Fruit fly (Drosophila melanogaster) whole organism, embryonic: Measurements from ENCODE around the gene cnir.
A peak's percentile ranks its signal among the peaks of the same experiment; 100 is the strongest.

ENCODE experiments used
- B-H1 ChIP-seq: fragments of 200-800 bp; sonication (Bioruptor generic); IDR thresholded peaks from 3 replicates; pipeline ENCODE4 v1.3.6; 2022; ENCODE audit warnings: missing biosample characterization, missing genetic modification characterization
- Bgb ChIP-seq: fragments of 200-800 bp; sonication (Bioruptor generic); IDR thresholded peaks from 2 replicates; pipeline ENCODE4 v1.3.6; 2022; ENCODE audit warnings: missing biosample characterization, missing genetic modification characterization; ENCODE audit not compliant: partially characterized antibody
- BtbVII ChIP-seq: fragments of 200-800 bp; sonication (Bioruptor generic); optimal IDR thresholded peaks from 3 replicates; lab custom pipeline; 2017; ENCODE audit warnings: missing biosample characterization, mild to moderate bottlenecking, missing genetic modification characterization
- CG11723 ChIP-seq: fragments of 200-800 bp; sonication (Bioruptor generic); optimal IDR thresholded peaks from 2 replicates; lab custom pipeline; 2017; ENCODE audit warnings: missing biosample characterization, mild to moderate bottlenecking, missing genetic modification characterization
- CG1233 ChIP-seq: fragments of 200-800 bp; sonication (Bioruptor generic); optimal IDR thresholded peaks from 4 replicates; lab custom pipeline; 2018; ENCODE audit warnings: missing biosample characterization, mild to moderate bottlenecking, missing genetic modification characterization
- CG14710 ChIP-seq: fragments of 200-800 bp; sonication (Bioruptor generic); optimal IDR thresholded peaks from 3 replicates; lab custom pipeline; 2019; ENCODE audit warnings: missing biosample characterization, mild to moderate bottlenecking, missing genetic modification characterization, moderate library complexity
- CG15601 ChIP-seq: fragments of 200-800 bp; sonication (Bioruptor generic); optimal IDR thresholded peaks from 3 replicates; lab custom pipeline; 2019; ENCODE audit warnings: missing biosample characterization, mild to moderate bottlenecking, missing genetic modification characterization, moderate library complexity
- CG16863 ChIP-seq: fragments of 200-800 bp; sonication (Bioruptor generic); optimal IDR thresholded peaks from 3 replicates; lab custom pipeline; 2016; ENCODE audit warnings: missing biosample characterization, missing genetic modification characterization
- CG17359 ChIP-seq: fragments of 200-800 bp; sonication (Bioruptor generic); optimal IDR thresholded peaks from 3 replicates; lab custom pipeline; 2018; ENCODE audit warnings: missing biosample characterization, mild to moderate bottlenecking, missing genetic modification characterization, moderate library complexity
- CG17829 ChIP-seq: fragments of 200-800 bp; optimal IDR thresholded peaks from 2 replicates; lab custom pipeline; 2019; ENCODE audit warnings: missing biosample characterization, mild to moderate bottlenecking, missing genetic modification characterization, moderate library complexity
- CG18599 ChIP-seq: fragments of 200-800 bp; sonication (Bioruptor generic); optimal IDR thresholded peaks from 3 replicates; lab custom pipeline; 2017; ENCODE audit warnings: missing biosample characterization, missing genetic modification characterization, mild to moderate bottlenecking, moderate library complexity, missing genetic modification reagents
- CG18619 ChIP-seq: fragments of 200-800 bp; sonication (Bioruptor generic); optimal IDR thresholded peaks from 3 replicates; lab custom pipeline; 2017; ENCODE audit warnings: missing biosample characterization, mild to moderate bottlenecking, missing genetic modification characterization
- CG2129 ChIP-seq: fragments of 200-800 bp; sonication (Bioruptor generic); IDR thresholded peaks from 2 replicates; pipeline ENCODE4 v1.3.6; 2022; ENCODE audit warnings: missing biosample characterization, missing genetic modification characterization; ENCODE audit not compliant: partially characterized antibody
- CG2678 ChIP-seq: fragments of 200-800 bp; sonication (Bioruptor generic); optimal IDR thresholded peaks from 3 replicates; lab custom pipeline; 2019; ENCODE audit warnings: missing biosample characterization, mild to moderate bottlenecking, missing genetic modification characterization, moderate library complexity
- CG3726 ChIP-seq: fragments of 200-800 bp; sonication (Bioruptor generic); IDR thresholded peaks from 3 replicates; pipeline ENCODE4, ENCODE4 v1.3.6; 2022; ENCODE audit warnings: missing biosample characterization, missing genetic modification characterization
- CG3838 ChIP-seq: fragments of 200-800 bp; sonication (Bioruptor generic); optimal IDR thresholded peaks from 3 replicates; lab custom pipeline; 2016; ENCODE audit warnings: missing biosample characterization, missing genetic modification characterization
- CG4282 ChIP-seq: fragments of 200-800 bp; sonication (Bioruptor generic); optimal IDR thresholded peaks from 2 replicates; lab custom pipeline; 2016; ENCODE audit warnings: missing biosample characterization, missing genetic modification characterization
- CG4707 ChIP-seq: fragments of 200-800 bp; sonication (Bioruptor generic); optimal IDR thresholded peaks from 2 replicates; lab custom pipeline; 2018; ENCODE audit warnings: missing biosample characterization, mild to moderate bottlenecking, missing genetic modification characterization, moderate library complexity
- CG4730 ChIP-seq: fragments of 200-800 bp; sonication (Bioruptor generic); IDR thresholded peaks from 2 replicates; pipeline ENCODE4 v1.3.6; 2022; ENCODE audit warnings: missing biosample characterization, missing genetic modification characterization
- CG7357 ChIP-seq: fragments of 200-800 bp; sonication (Bioruptor generic); IDR thresholded peaks from 3 replicates; pipeline ENCODE4 v1.3.6; 2022; ENCODE audit warnings: missing biosample characterization, missing genetic modification characterization
- CG7987 ChIP-seq: fragments of 200-800 bp; sonication (Bioruptor generic); optimal IDR thresholded peaks from 2 replicates; lab custom pipeline; 2018; ENCODE audit warnings: missing biosample characterization, mild to moderate bottlenecking, missing genetic modification characterization, moderate library complexity
- CG8290 ChIP-seq, 3 experiments: fragments of 200-800 bp; sonication (Bioruptor generic); optimal IDR thresholded peaks; 2 replicates each; lab custom pipeline; 2016 to 2019; ENCODE audit warnings: missing biosample characterization in 3 of 3, missing genetic modification characterization in 3 of 3, mild to moderate bottlenecking in 2 of 3, moderate library complexity in 1 of 3
- CG9437 ChIP-seq: fragments of 200-800 bp; sonication (Bioruptor generic); optimal IDR thresholded peaks from 2 replicates; lab custom pipeline; 2018; ENCODE audit warnings: missing biosample characterization, mild to moderate bottlenecking, missing genetic modification characterization
- CoRest ChIP-seq: fragments of 200-800 bp; sonication (Bioruptor generic); optimal IDR thresholded peaks from 3 replicates; lab custom pipeline; 2018; ENCODE audit warnings: missing biosample characterization, mild to moderate bottlenecking, missing genetic modification characterization, moderate library complexity
- D ChIP-seq, 2 experiments: fragments of 200-800 bp in 1 of 2; fragments of >200 bp in 1 of 2; sonication (Bioruptor generic) in 1 of 2; optimal IDR thresholded peaks; 2 replicates in 1 of 2; 3 replicates in 1 of 2; lab custom pipeline; 2017; ENCODE audit warnings: mild to moderate bottlenecking in 1 of 2, missing biosample characterization in 1 of 2, missing genetic modification characterization in 1 of 2, missing genetic modification reagents in 1 of 2
- Drgx ChIP-seq: fragments of 200-800 bp; sonication (Bioruptor generic); IDR thresholded peaks from 2 replicates; pipeline ENCODE4 v1.3.6; 2022; ENCODE audit warnings: missing biosample characterization, missing genetic modification characterization
- E2f1 ChIP-seq: fragments of 200-800 bp; sonication (Bioruptor generic); IDR thresholded peaks from 2 replicates; pipeline ENCODE4 v1.3.6; 2022; ENCODE audit warnings: missing biosample characterization, missing genetic modification characterization
- H2.0 ChIP-seq: fragments of 200-800 bp; sonication (Bioruptor generic); IDR thresholded peaks from 2 replicates; pipeline ENCODE4 v1.3.6; 2022; ENCODE audit warnings: missing biosample characterization, missing genetic modification characterization
- HLH54F ChIP-seq: fragments of 200-800 bp; sonication (Bioruptor generic); optimal IDR thresholded peaks from 3 replicates; lab custom pipeline; 2016; ENCODE audit warnings: missing biosample characterization, missing genetic modification characterization
- Hr51 ChIP-seq, 2 experiments: fragments of 200-800 bp; sonication (Bioruptor generic); optimal IDR thresholded peaks; 2 replicates in 1 of 2; 3 replicates in 1 of 2; lab custom pipeline; 2016 to 2018; ENCODE audit warnings: missing biosample characterization in 2 of 2, missing genetic modification characterization in 2 of 2, mild to moderate bottlenecking in 1 of 2, moderate library complexity in 1 of 2
- MBD-R2 ChIP-seq: fragments of 200-800 bp; sonication (Bioruptor generic); IDR thresholded peaks from 2 replicates; pipeline ENCODE4 v1.3.6; 2022; ENCODE audit warnings: missing biosample characterization, missing genetic modification characterization
- Nf-YB ChIP-seq: fragments of 200-800 bp; sonication (Bioruptor generic); optimal IDR thresholded peaks from 3 replicates; lab custom pipeline; 2019; ENCODE audit warnings: missing biosample characterization, mild to moderate bottlenecking, missing genetic modification characterization, moderate library complexity
- Tbp ChIP-seq: fragments of >200 bp; optimal IDR thresholded peaks from 2 replicates; lab custom pipeline; 2018; ENCODE audit warnings: missing biosample characterization, missing genetic modification characterization
- caup ChIP-seq: fragments of 200-800 bp; sonication (Bioruptor generic); optimal IDR thresholded peaks from 3 replicates; lab custom pipeline; 2017; ENCODE audit warnings: missing biosample characterization, mild to moderate bottlenecking, missing genetic modification characterization, moderate library complexity; ENCODE audit not compliant: severe bottlenecking
- dmrt11E ChIP-seq: fragments of 200-800 bp; sonication (Bioruptor generic); optimal IDR thresholded peaks from 3 replicates; lab custom pipeline; 2018; ENCODE audit warnings: missing biosample characterization, mild to moderate bottlenecking, missing genetic modification characterization, moderate library complexity
- ewg ChIP-seq: fragments of 200-800 bp; sonication (Bioruptor generic); optimal IDR thresholded peaks from 3 replicates; lab custom pipeline; 2017; ENCODE audit warnings: mild to moderate bottlenecking, missing biosample characterization, missing genetic modification reagents, missing genetic modification characterization
- fd3F ChIP-seq: fragments of 200-800 bp; sonication (Bioruptor generic); optimal IDR thresholded peaks from 2 replicates; lab custom pipeline; 2018; ENCODE audit warnings: missing biosample characterization, mild to moderate bottlenecking, missing genetic modification characterization, moderate library complexity
- fru ChIP-seq: fragments of >200 bp; optimal IDR thresholded peaks from 2 replicates; lab custom pipeline; 2017
- gce ChIP-seq: fragments of 200-800 bp; sonication (Bioruptor generic); IDR thresholded peaks from 3 replicates; pipeline ENCODE4 v1.3.6; 2022; ENCODE audit warnings: missing biosample characterization, missing genetic modification characterization
- grn ChIP-seq: fragments of 200-800 bp; sonication (Bioruptor generic); optimal IDR thresholded peaks from 3 replicates; lab custom pipeline; 2017; ENCODE audit warnings: missing biosample characterization, missing genetic modification characterization
- ham ChIP-seq: fragments of 200-800 bp; sonication (Bioruptor generic); IDR thresholded peaks from 2 replicates; pipeline ENCODE4 v1.3.6; 2022; ENCODE audit warnings: missing biosample characterization, missing genetic modification characterization
- her ChIP-seq: fragments of 200-800 bp; sonication (Bioruptor generic); optimal IDR thresholded peaks from 2 replicates; lab custom pipeline; 2016; ENCODE audit warnings: missing biosample characterization, missing genetic modification characterization
- kah ChIP-seq: fragments of 200-800 bp; sonication (Bioruptor generic); optimal IDR thresholded peaks from 2 replicates; lab custom pipeline; 2018; ENCODE audit warnings: missing biosample characterization, mild to moderate bottlenecking, missing genetic modification characterization
- mld ChIP-seq: fragments of 200-800 bp; sonication (Bioruptor generic); IDR thresholded peaks from 3 replicates; pipeline ENCODE4 v1.3.6; 2022; ENCODE audit warnings: missing biosample characterization, missing genetic modification characterization; ENCODE audit not compliant: partially characterized antibody
- nom ChIP-seq: fragments of 200-800 bp; sonication (Bioruptor generic); optimal IDR thresholded peaks from 2 replicates; lab custom pipeline; 2017; ENCODE audit warnings: missing biosample characterization, missing genetic modification characterization, mild to moderate bottlenecking, moderate library complexity, missing genetic modification reagents
- pum ChIP-seq: fragments of 200-800 bp; sonication (Bioruptor generic); optimal IDR thresholded peaks from 2 replicates; lab custom pipeline; 2016; ENCODE audit warnings: missing biosample characterization, missing genetic modification characterization
- sd ChIP-seq: fragments of 200-800 bp; sonication (Bioruptor generic); optimal IDR thresholded peaks from 3 replicates; lab custom pipeline; 2018; ENCODE audit warnings: missing biosample characterization, mild to moderate bottlenecking, missing genetic modification characterization, moderate library complexity
- sima ChIP-seq: fragments of 200-800 bp; sonication (Bioruptor generic); optimal IDR thresholded peaks from 2 replicates; lab custom pipeline; 2016; ENCODE audit warnings: missing biosample characterization, missing genetic modification characterization
- tup ChIP-seq: fragments of 200-800 bp; sonication (Bioruptor generic); optimal IDR thresholded peaks from 2 replicates; lab custom pipeline; 2016; ENCODE audit warnings: missing biosample characterization, mild to moderate bottlenecking, missing genetic modification characterization, moderate library complexity

cnir gene

DNA sequence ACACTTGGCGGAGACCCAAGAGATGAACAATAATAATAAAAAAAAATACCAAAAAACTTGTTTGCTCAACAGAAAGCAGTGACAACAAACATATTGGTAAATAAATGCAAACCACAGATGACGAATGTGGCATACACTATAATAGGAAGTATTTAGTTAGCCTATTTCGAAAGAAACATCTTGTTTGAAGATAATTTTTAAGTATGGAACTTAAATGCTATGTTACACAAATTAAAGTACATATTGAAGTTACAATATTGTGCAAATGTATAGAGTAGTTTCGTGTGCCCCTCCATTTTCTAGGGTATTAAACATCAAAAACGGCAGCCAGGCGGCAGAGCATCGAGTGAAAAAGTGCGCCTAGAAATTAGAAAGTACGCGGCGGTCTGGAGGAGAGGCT lies 36.2 kb downstream of the cnir start (continued):
- TF ChIP-seq MBD-R2 = no peak
- TF ChIP-seq kah = peak; percentile 51
- TF ChIP-seq CG17359 (tag; lab: Kevin White, UChicago) = peak; percentile 80
- peak; percentile 56 for TF ChIP-seq CG1233 (GFP tag; lab: Kevin White, UChicago)
- TF ChIP-seq CG4707 (GFP tag; lab: Kevin White, UChicago) = peak; percentile 70
- peak; percentile 20 for TF ChIP-seq pum (GFP tag; lab: Kevin White, UChicago)
- no peak for TF ChIP-seq Bgb
- peak; percentile 54 for TF ChIP-seq CoRest
- TF ChIP-seq CG18619 (GFP tag; lab: Kevin White, UChicago) = peak; percentile 13
- TF ChIP-seq B-H1 (GFP tag; lab: Robert Waterston, UW) = no peak
- peak; percentile 76 for TF ChIP-seq Drgx (GFP tag; lab: Robert Waterston, UW)
- TF ChIP-seq CG4730 (GFP tag; lab: Robert Waterston, UW) = no peak
- TF ChIP-seq E2f1 = peak; percentile 42; the same call in 1 of the 2 replicates
- TF ChIP-seq her (GFP tag; lab: Kevin White, UChicago) = no peak
- TF ChIP-seq CG2678 (tag; lab: Kevin White, UChicago) = peak; percentile 78
- peak; percentile 41 for TF ChIP-seq CG18599 (GFP tag; lab: Kevin White, UChicago)
- no peak for TF ChIP-seq tup (GFP tag; lab: Kevin White, UChicago)
- no peak for TF ChIP-seq fru (lab: Kevin White, UChicago)
- TF ChIP-seq CG2129 (GFP tag; lab: Robert Waterston, UW) = no peak
- TF ChIP-seq CG16863 (GFP tag; lab: Kevin White, UChicago) = peak; percentile 40
- TF ChIP-seq sima (GFP tag; lab: Kevin White, UChicago) = no peak
- TF ChIP-seq ham (GFP tag; lab: Robert Waterston, UW) = no peak
- TF ChIP-seq CG4282 (GFP tag; lab: Kevin White, UChicago) = no peak
- TF ChIP-seq CG14710 (tag; lab: Kevin White, UChicago) = peak; percentile 15
- 0 out of 2 replicates have a peak, but pooled peaks have one; percentile 25 for TF ChIP-seq H2.0 (GFP tag; lab: Robert Waterston, UW)
- no peak for TF ChIP-seq CG7357
- TF ChIP-seq HLH54F = no peak
- no peak for TF ChIP-seq CG8290 (GFP tag; optimal IDR thresholded peaks at IDR 0.05; lab: Kevin White, UChicago)
- peak in 1 of 2 experiments; percentile 61 for TF ChIP-seq CG8290 (tag; optimal IDR thresholded peaks at IDR 0.05; lab: Kevin White, UChicago)
- peak; percentile 49 for TF ChIP-seq ewg (GFP tag; lab: Kevin White, UChicago)
- no peak for TF ChIP-seq nom (GFP tag; lab: Kevin White, UChicago)
- peak; percentile 27 for TF ChIP-seq CG17829 (tag; lab: Kevin White, UChicago)
- TF ChIP-seq BtbVII (GFP tag; lab: Kevin White, UChicago) = peak; percentile 24
- no peak for TF ChIP-seq CG3726 (GFP tag; lab: Robert Waterston, UW)
- TF ChIP-seq sd (tag; lab: Kevin White, UChicago) = peak; percentile 20
- peak; percentile 6 for TF ChIP-seq fd3F (GFP tag; lab: Kevin White, UChicago)
- 0 out of 3 replicates have a peak, but pooled peaks have one; percentile 37 for TF ChIP-seq gce (GFP tag; lab: Robert Waterston, UW)
- no peak for TF ChIP-seq grn (GFP tag; lab: Kevin White, UChicago)
- TF ChIP-seq CG9437 (GFP tag; lab: Kevin White, UChicago) = peak; percentile 40
- TF ChIP-seq CG11723 (GFP tag; lab: Kevin White, UChicago) = peak; percentile 20
- no peak for TF ChIP-seq CG3838 (GFP tag; lab: Kevin White, UChicago)
- no peak for TF ChIP-seq mld (GFP tag; lab: Robert Waterston, UW)
- no peak for TF ChIP-seq D (optimal IDR thresholded peaks at IDR 0.05; lab: Kevin White, UChicago)
- peak; percentile 57 for TF ChIP-seq D (GFP tag; optimal IDR thresholded peaks at IDR 0.05; lab: Kevin White, UChicago)
- TF ChIP-seq caup (GFP tag; lab: Kevin White, UChicago) = no peak
- peak in 1 of 2 experiments; percentile 73 for TF ChIP-seq Hr51 (GFP tag; optimal IDR thresholded peaks at IDR 0.05; lab: Kevin White, UChicago)
- no peak for TF ChIP-seq CG7987 (GFP tag; lab: Kevin White, UChicago)
- peak; percentile 30 for TF ChIP-seq Nf-YB (GFP tag; lab: Kevin White, UChicago)
- no peak for TF ChIP-seq Tbp (GFP tag; lab: Kevin White, UChicago)
- peak; percentile 64 for TF ChIP-seq CG15601 (tag; lab: Kevin White, UChicago)
- no peak for TF ChIP-seq dmrt11E (tag; lab: Kevin White, UChicago)
